Worm (Caenorhabditis elegans) whole organism, midembryonic: ENCODE measurements around the gene F55F10.3.

Source experiments
- T22C8.4 ChIP-seq: fragments of 200-800 bp; sonication (Bioruptor generic); IDR thresholded peaks from 2 replicates; pipeline ENCODE4 v1.3.6; 2022; ENCODE audit warnings: missing genetic modification characterization, missing compliant biosample characterization
- cog-1 ChIP-seq: sonication (generic microtip); optimal IDR thresholded peaks from 2 replicates; lab custom pipeline; 2016; ENCODE audit warnings: missing genetic modification characterization, missing compliant biosample characterization
- flt-1 ChIP-seq: fragments of 200-800 bp; sonication (Bioruptor generic); IDR thresholded peaks from 2 replicates; pipeline ENCODE4 v1.3.6; 2022; ENCODE audit warnings: missing genetic modification characterization, missing compliant biosample characterization
- klf-2 ChIP-seq: fragments of 200-800 bp; sonication (Bioruptor generic); conservative IDR thresholded peaks from 2 replicates; pipeline ENCODE4 v1.3.6; 2022; ENCODE audit warnings: missing genetic modification reagents, missing genetic modification characterization, missing compliant biosample characterization
- ref-1 ChIP-seq: fragments of 200-800 bp; sonication (Bioruptor generic); conservative IDR thresholded peaks from 2 replicates; pipeline ENCODE4 v1.3.6; 2022; ENCODE audit warnings: missing genetic modification reagents, missing genetic modification characterization, missing compliant biosample characterization
- tab-1 ChIP-seq: fragments of 200-800 bp; sonication (Bioruptor generic); IDR thresholded peaks from 2 replicates; pipeline ENCODE4 v1.3.6; 2022; ENCODE audit warnings: missing genetic modification characterization, missing compliant biosample characterization
- ztf-23 ChIP-seq: fragments of 200-800 bp; sonication (Bioruptor generic); IDR thresholded peaks from 2 replicates; pipeline ENCODE4 v1.3.6; 2022; ENCODE audit warnings: missing genetic modification reagents, missing genetic modification characterization, missing compliant biosample characterization
- ztf-29 ChIP-seq: fragments of 200-800 bp; sonication (Bioruptor generic); IDR thresholded peaks from 2 replicates; pipeline ENCODE4 v1.3.6; 2022; ENCODE audit warnings: missing genetic modification reagents, missing genetic modification characterization, missing compliant biosample characterization

DNA sequence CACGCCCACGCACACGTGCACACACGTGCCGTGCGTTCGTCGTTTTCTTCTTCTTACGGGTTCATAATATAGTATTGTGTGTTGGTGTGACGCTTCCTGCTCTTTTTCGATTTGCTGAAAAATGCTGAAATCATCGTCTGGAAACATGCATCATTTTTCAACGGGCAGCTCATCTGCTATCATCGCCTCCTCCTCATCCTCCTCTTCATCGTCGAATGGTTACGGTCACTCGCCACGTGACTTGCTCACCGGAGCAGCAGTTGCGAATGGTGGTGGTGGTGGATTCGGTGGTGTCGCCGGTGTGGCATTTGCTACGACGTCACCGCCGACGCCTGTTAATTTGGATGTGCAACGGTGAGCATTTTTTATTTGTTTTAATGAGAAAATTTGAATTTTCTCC, 49.0 kb downstream of the F55F10.3 start:
- TF ChIP-seq ref-1 (GFP tag; lab: Robert Waterston, UW) (no peak), T22C8.4 (GFP tag; lab: Robert Waterston, UW) (no peak), flt-1 (GFP tag; lab: Robert Waterston, UW) (no peak), ztf-29 (GFP tag; lab: Robert Waterston, UW) (no peak), klf-2 (GFP tag; lab: Robert Waterston, UW) (no peak), tab-1 (no peak), cog-1 (no peak), ztf-23 (no peak)
